Worm (Caenorhabditis elegans): ENCODE measurements around the gene lsy-13.
"Not testable (repeated sequence)": the region's sequence is repeated elsewhere in the genome, so short reads cannot be mapped to it uniquely, and the experiment has no call there.

ce11 chrIV:16842873-16843272, 20.8 kb upstream of the lsy-13 start, which contains the start of gene Y116A8A.150:
- TF ChIP-seq unc-62 (GFP tag; optimal IDR thresholded peaks at IDR 0.05); elt-1 (tag; optimal IDR thresholded peaks at IDR 0.05; ENCODE audit: borderline replicate concordance, insufficient read depth); nhr-12 (tag; optimal IDR thresholded peaks at IDR 0.05); ceh-39 (tag; optimal IDR thresholded peaks at IDR 0.05); mep-1 (tag; optimal IDR thresholded peaks at IDR 0.05); blmp-1 (tag; optimal IDR thresholded peaks at IDR 0.05); nhr-237 (tag; optimal IDR thresholded peaks at IDR 0.05); nhr-28 (tag; optimal IDR thresholded peaks at IDR 0.05); nhr-76 (tag; optimal IDR thresholded peaks at IDR 0.05); elt-3 (tag; optimal IDR thresholded peaks at IDR 0.05); pha-4 (tag; optimal IDR thresholded peaks at IDR 0.05): not testable (repeated sequence)
